Fruit fly (Drosophila melanogaster) whole organism, pupa: Measurements from ENCODE around the gene stol.

Source experiments
- CG10348 ChIP-seq: fragments of 200-800 bp; sonication (Bioruptor generic); IDR thresholded peaks from 2 replicates; pipeline ENCODE4 v1.3.6; 2022; ENCODE audit warnings: missing biosample characterization, missing genetic modification characterization
- CG12605 ChIP-seq: fragments of 200-800 bp; sonication (Bioruptor generic); IDR thresholded peaks from 2 replicates; pipeline ENCODE4 v1.3.6; 2022; ENCODE audit warnings: missing biosample characterization, missing genetic modification characterization
- CG13204 ChIP-seq: fragments of 200-800 bp; sonication (Bioruptor generic); optimal IDR thresholded peaks from 2 replicates; lab custom pipeline; 2018; ENCODE audit warnings: missing biosample characterization, mild to moderate bottlenecking, missing genetic modification characterization, moderate library complexity
- CG14655 ChIP-seq: fragments of 200-800 bp; sonication (Bioruptor generic); optimal IDR thresholded peaks from 3 replicates; lab custom pipeline; 2017; ENCODE audit warnings: mild to moderate bottlenecking, missing biosample characterization, missing genetic modification reagents, missing genetic modification characterization
- CG15710 ChIP-seq: fragments of 200-800 bp; sonication (Bioruptor generic); optimal IDR thresholded peaks from 2 replicates; lab custom pipeline; 2018; ENCODE audit warnings: missing biosample characterization, mild to moderate bottlenecking, missing genetic modification characterization, moderate library complexity
- CG17806 ChIP-seq: fragments of 200-800 bp; sonication (Bioruptor generic); optimal IDR thresholded peaks from 2 replicates; lab custom pipeline; 2018; ENCODE audit warnings: missing biosample characterization, mild to moderate bottlenecking, missing genetic modification characterization, moderate library complexity
- CG32121 ChIP-seq: fragments of 200-800 bp; sonication (Bioruptor generic); IDR thresholded peaks from 2 replicates; pipeline ENCODE4 v1.3.6; 2022; ENCODE audit warnings: missing biosample characterization, missing genetic modification characterization
- CG34367 ChIP-seq: fragments of 200-800 bp; sonication (Bioruptor generic); optimal IDR thresholded peaks from 2 replicates; lab custom pipeline; 2018; ENCODE audit warnings: missing biosample characterization, mild to moderate bottlenecking, missing genetic modification characterization
- CG4496 ChIP-seq: fragments of 200-800 bp; sonication (Bioruptor generic); IDR thresholded peaks from 3 replicates; pipeline ENCODE4 v1.3.6; 2022; ENCODE audit warnings: missing biosample characterization, missing genetic modification characterization
- CG8159 ChIP-seq: fragments of 200-800 bp; sonication (Bioruptor generic); optimal IDR thresholded peaks from 3 replicates; lab custom pipeline; 2018; ENCODE audit warnings: missing biosample characterization, mild to moderate bottlenecking, missing genetic modification characterization, moderate library complexity
- CG8301 ChIP-seq: fragments of 200-800 bp; sonication (Bioruptor generic); optimal IDR thresholded peaks from 2 replicates; lab custom pipeline; 2018; ENCODE audit warnings: missing biosample characterization, mild to moderate bottlenecking, missing genetic modification characterization
- CG9948 ChIP-seq: fragments of 200-800 bp; sonication (Bioruptor generic); optimal IDR thresholded peaks from 2 replicates; lab custom pipeline; 2018; ENCODE audit warnings: missing biosample characterization, mild to moderate bottlenecking, missing genetic modification characterization, moderate library complexity
- D1 ChIP-seq: fragments of 200-800 bp; sonication (Bioruptor generic); optimal IDR thresholded peaks from 2 replicates; lab custom pipeline; 2018; ENCODE audit warnings: missing biosample characterization, mild to moderate bottlenecking, missing genetic modification characterization, moderate library complexity
- EcR ChIP-seq: fragments of 200-800 bp; sonication (Bioruptor generic); optimal IDR thresholded peaks from 3 replicates; lab custom pipeline; 2019; ENCODE audit warnings: missing biosample characterization, missing genetic modification characterization, mild to moderate bottlenecking, moderate library complexity, missing genetic modification reagents
- Ets98B ChIP-seq: fragments of 200-800 bp; sonication (Bioruptor generic); IDR thresholded peaks from 2 replicates; pipeline ENCODE4 v1.3.6; 2022; ENCODE audit warnings: missing biosample characterization, missing genetic modification characterization
- Pif1A ChIP-seq: fragments of 200-800 bp; sonication (Bioruptor generic); optimal IDR thresholded peaks from 3 replicates; lab custom pipeline; 2016; ENCODE audit warnings: missing biosample characterization, missing genetic modification characterization
- Pif1B ChIP-seq: fragments of 200-800 bp; sonication (Bioruptor generic); optimal IDR thresholded peaks from 3 replicates; lab custom pipeline; 2016; ENCODE audit warnings: missing biosample characterization, missing genetic modification characterization
- Snoo ChIP-seq: fragments of 200-800 bp; sonication (Bioruptor generic); optimal IDR thresholded peaks from 3 replicates; lab custom pipeline; 2017; ENCODE audit warnings: missing biosample characterization, mild to moderate bottlenecking, missing genetic modification characterization, inconsistent platforms
- fd96Ca ChIP-seq: fragments of 200-800 bp; sonication (Bioruptor generic); IDR thresholded peaks from 3 replicates; pipeline ENCODE4 v1.3.6; 2022; ENCODE audit warnings: missing biosample characterization, missing genetic modification characterization
- gl ChIP-seq: fragments of 200-800 bp; sonication (Bioruptor generic); optimal IDR thresholded peaks from 2 replicates; lab custom pipeline; 2018; ENCODE audit warnings: missing biosample characterization, mild to moderate bottlenecking, missing genetic modification characterization
- rn ChIP-seq: fragments of 200-800 bp; sonication (Bioruptor generic); IDR thresholded peaks from 2 replicates; pipeline ENCODE4 v1.3.6; 2022; ENCODE audit warnings: missing biosample characterization, missing genetic modification characterization

Gene stol

dm6 chr2L:15613285-15613912, 104.7 kb downstream of the stol start, which contains the start of gene Semp1:
Semp1 (minus strand) TSS chr2L:15613335.
- TF ChIP-seq Pif1B: no peak

- TF ChIP-seq CG17806 (tag; lab: Kevin White, UChicago): no peak
- TF ChIP-seq CG34367: no peak
- no peak for TF ChIP-seq CG12605
- TF ChIP-seq CG8159 (tag; lab: Kevin White, UChicago): no peak
- TF ChIP-seq CG13204 (GFP tag; lab: Kevin White, UChicago): no peak
- TF ChIP-seq CG10348 (GFP tag; lab: Robert Waterston, UW): no peak
- no peak for TF ChIP-seq CG4496 (GFP tag; lab: Robert Waterston, UW)
- TF ChIP-seq CG9948 (tag; lab: Kevin White, UChicago): no peak
- TF ChIP-seq fd96Ca (GFP tag; lab: Robert Waterston, UW): no peak
- no peak for TF ChIP-seq EcR (GFP tag; lab: Kevin White, UChicago)
- TF ChIP-seq Pif1A (GFP tag; lab: Kevin White, UChicago): no peak
- no peak for TF ChIP-seq CG14655 (GFP tag; lab: Kevin White, UChicago)
- TF ChIP-seq Snoo (tag; lab: Kevin White, UChicago): no peak
- TF ChIP-seq CG32121 (GFP tag; lab: Robert Waterston, UW): no peak
- no peak for TF ChIP-seq gl (tag; lab: Kevin White, UChicago)
- no peak for TF ChIP-seq CG8301
- no peak for TF ChIP-seq Ets98B (GFP tag; lab: Robert Waterston, UW)
- no peak for TF ChIP-seq D1 (tag; lab: Kevin White, UChicago)
- TF ChIP-seq rn (GFP tag; lab: Robert Waterston, UW): no peak
- no peak for TF ChIP-seq CG15710 (tag; lab: Kevin White, UChicago)
Measured at dm6 chr2L:15611669-15612308, 106.3 kb downstream of the stol start, which contains the start of gene CG15255. CG15255 (minus strand) TSS chr2L:15611719.

- TF ChIP-seq CG8301: no peak
- TF ChIP-seq CG12605: no peak
- no peak for TF ChIP-seq Ets98B (GFP tag; lab: Robert Waterston, UW)
- TF ChIP-seq CG34367: no peak
- TF ChIP-seq CG15710 (tag; lab: Kevin White, UChicago): no peak
- TF ChIP-seq CG14655 (GFP tag; lab: Kevin White, UChicago): no peak
- no peak for TF ChIP-seq CG17806 (tag; lab: Kevin White, UChicago)
- TF ChIP-seq CG13204 (GFP tag; lab: Kevin White, UChicago): no peak
- no peak for TF ChIP-seq CG8159 (tag; lab: Kevin White, UChicago)
- TF ChIP-seq fd96Ca (GFP tag; lab: Robert Waterston, UW): no peak
- no peak for TF ChIP-seq CG32121 (GFP tag; lab: Robert Waterston, UW)
- TF ChIP-seq Pif1B: no peak
- no peak for TF ChIP-seq rn (GFP tag; lab: Robert Waterston, UW)
- no peak for TF ChIP-seq EcR (GFP tag; lab: Kevin White, UChicago)
Measured at dm6 chr2L:15609139-15609538, 108.9 kb downstream of the stol start.
